Fruit fly (Drosophila melanogaster): ENCODE data around the gene CG14722.

CG14722 gene

dm6 chr3R:11735337-11735736 lies 6.4 kb upstream of the CG14722 start, which contains the start of gene CG14721 (continued):
- TF ChIP-seq Optix (GFP tag; IDR thresholded peaks at IDR 0.05): no peak
- TF ChIP-seq row (GFP tag; IDR thresholded peaks at IDR 0.05): peak; percentile 49; the same call in 2 of the 3 replicates
- TF ChIP-seq sisA (GFP tag; IDR thresholded peaks at IDR 0.05): peak; percentile 20; the same call in 1 of the 2 replicates
- no peak for TF ChIP-seq dpn (GFP tag; optimal IDR thresholded peaks at IDR 0.05)
- no peak for TF ChIP-seq prd (optimal IDR thresholded peaks at IDR 0.05)
- peak; percentile 38; the same call in 1 of the 3 replicates for TF ChIP-seq prd (GFP tag; IDR thresholded peaks at IDR 0.05)
- peak; percentile 19 for TF ChIP-seq az2 (GFP tag; optimal IDR thresholded peaks at IDR 0.05)
- TF ChIP-seq CG11085 (GFP tag; IDR thresholded peaks at IDR 0.05): no peak
- peak; percentile 38; the same call in 2 of the 3 replicates for TF ChIP-seq ci (GFP tag; IDR thresholded peaks at IDR 0.05)
- peak; percentile 66 for TF ChIP-seq CG3847 (GFP tag; IDR thresholded peaks at IDR 0.05)
- peak; percentile 22; the same call in 1 of the 2 replicates for TF ChIP-seq Xrp1 (GFP tag; IDR thresholded peaks at IDR 0.05)
- TF ChIP-seq pum (GFP tag; optimal IDR thresholded peaks at IDR 0.05): peak; percentile 33
- peak; percentile 96 for TF ChIP-seq E2f2 (GFP tag; IDR thresholded peaks at IDR 0.05)
- peak; percentile 25 for TF ChIP-seq CG12391 (tag; optimal IDR thresholded peaks at IDR 0.05)
- peak; percentile 45; the same call in 1 of the 3 replicates for TF ChIP-seq CG11560 (tag; IDR thresholded peaks at IDR 0.05)
- peak; percentile 20 for TF ChIP-seq CG30403 (GFP tag; optimal IDR thresholded peaks at IDR 0.05)
- peak; percentile 56 for TF ChIP-seq mam (GFP tag; optimal IDR thresholded peaks at IDR 0.05)
- peak; percentile 37; the same call in 1 of the 3 replicates for TF ChIP-seq CG16813 (GFP tag; IDR thresholded peaks at IDR 0.05; ENCODE audit: partially characterized antibody)
- TF ChIP-seq CTCF (GFP tag; optimal IDR thresholded peaks at IDR 0.05): peak; percentile 51
- TF ChIP-seq ken (GFP tag; IDR thresholded peaks at IDR 0.05): 0 out of 3 replicates have a peak, but pooled peaks have one; percentile 11
- peak; percentile 30; the same call in 1 of the 2 replicates for TF ChIP-seq ssp (GFP tag; IDR thresholded peaks at IDR 0.05)
- no peak for TF ChIP-seq luna (GFP tag; optimal IDR thresholded peaks at IDR 0.05)
- TF ChIP-seq CG6175 (GFP tag; IDR thresholded peaks at IDR 0.05): no peak
- peak; percentile 78 for TF ChIP-seq Sin3A (optimal IDR thresholded peaks at IDR 0.05)
- TF ChIP-seq psq (GFP tag; optimal IDR thresholded peaks at IDR 0.05): no peak
- TF ChIP-seq CG13287 (GFP tag; IDR thresholded peaks at IDR 0.05; ENCODE audit: partially characterized antibody): peak; percentile 62
- TF ChIP-seq CG14710 (tag; optimal IDR thresholded peaks at IDR 0.05): peak; percentile 58
- TF ChIP-seq Nf-YC (tag; optimal IDR thresholded peaks at IDR 0.05): no peak
- no peak for TF ChIP-seq Vsx1 (GFP tag; optimal IDR thresholded peaks at IDR 0.05)
- TF ChIP-seq CG17186 (GFP tag; optimal IDR thresholded peaks at IDR 0.05): peak; percentile 95
- no peak for TF ChIP-seq CG12236 (GFP tag; optimal IDR thresholded peaks at IDR 0.05)
- no peak for TF ChIP-seq pb (GFP tag; optimal IDR thresholded peaks at IDR 0.05)
- peak; percentile 56 for TF ChIP-seq CoRest (tag; optimal IDR thresholded peaks at IDR 0.05)
- TF ChIP-seq crp (GFP tag; optimal IDR thresholded peaks at IDR 0.05): peak in 1 of 2 experiments; percentile 52
- peak; percentile 50 for TF ChIP-seq phol (tag; optimal IDR thresholded peaks at IDR 0.05)
- peak; percentile 41; the same call in 1 of the 3 replicates for TF ChIP-seq Opbp (GFP tag; IDR thresholded peaks at IDR 0.05; ENCODE audit: partially characterized antibody)
- peak; percentile 36; the same call in 1 of the 2 replicates for TF ChIP-seq Bgb (GFP tag; IDR thresholded peaks at IDR 0.05; ENCODE audit: partially characterized antibody)
- TF ChIP-seq crol (GFP tag; IDR thresholded peaks at IDR 0.05): peak; percentile 30; the same call in 1 of the 2 replicates
- peak; percentile 85 for TF ChIP-seq sens (GFP tag)
- no peak for TF ChIP-seq tup (GFP tag; optimal IDR thresholded peaks at IDR 0.05)
- peak; percentile 3 for TF ChIP-seq p53 (GFP tag; optimal IDR thresholded peaks at IDR 0.05)
- TF ChIP-seq nmo (GFP tag; optimal IDR thresholded peaks at IDR 0.05): peak; percentile 54
- TF ChIP-seq Sry-δ (GFP tag; optimal IDR thresholded peaks at IDR 0.05): peak; percentile 58
- peak; percentile 34 for TF ChIP-seq CG13775 (GFP tag; optimal IDR thresholded peaks at IDR 0.05)
- TF ChIP-seq dm (GFP tag; optimal IDR thresholded peaks at IDR 0.05): peak; percentile 51
- peak; percentile 31 for TF ChIP-seq YL-1 (GFP tag; optimal IDR thresholded peaks at IDR 0.05)
- peak; percentile 46 for TF ChIP-seq bab2 (GFP tag; optimal IDR thresholded peaks at IDR 0.05)
- TF ChIP-seq CG4424 (GFP tag; optimal IDR thresholded peaks at IDR 0.05): peak; percentile 48
- TF ChIP-seq Aef1 (GFP tag; IDR thresholded peaks at IDR 0.05): peak; percentile 54
- no peak for TF ChIP-seq sens-2 (GFP tag; IDR thresholded peaks at IDR 0.05)
- TF ChIP-seq Dp (GFP tag; optimal IDR thresholded peaks at IDR 0.05): peak; percentile 90
